Worm (Caenorhabditis elegans) whole organism, young adult: Measurements from ENCODE around the gene F45E1.2.

Experiments
- ZK185.1 ChIP-seq: sonication (generic microtip); optimal IDR thresholded peaks from 2 replicates; lab custom pipeline; 2016; ENCODE audit warnings: mild to moderate bottlenecking, missing genetic modification characterization, missing compliant biosample characterization; ENCODE audit not compliant: poor library complexity, severe bottlenecking
- hlh-26 ChIP-seq: fragments of 200-800 bp; sonication (Bioruptor generic); conservative IDR thresholded peaks from 2 replicates; pipeline ENCODE4 v1.3.6; 2022; ENCODE audit warnings: missing genetic modification reagents, missing genetic modification characterization, missing compliant biosample characterization
- mcd-1 ChIP-seq: fragments of 200-800 bp; sonication (Bioruptor generic); IDR thresholded peaks from 2 replicates; pipeline ENCODE4 v1.3.6; 2022; ENCODE audit warnings: missing genetic modification reagents, missing genetic modification characterization, missing compliant biosample characterization
- tlf-1 ChIP-seq: fragments of 200-800 bp; sonication (Bioruptor generic); optimal IDR thresholded peaks from 2 replicates; lab custom pipeline; 2018; ENCODE audit warnings: mild to moderate bottlenecking, missing genetic modification characterization, missing compliant biosample characterization

- TF ChIP-seq tlf-1, result no peak
- TF ChIP-seq mcd-1 (GFP tag; lab: Robert Waterston, UW), result no peak
- no peak for TF ChIP-seq hlh-26 (GFP tag; lab: Robert Waterston, UW)
- TF ChIP-seq ZK185.1, result no peak
Observed at ce11 chrX:8010652-8011051, 7.1 kb downstream of the F45E1.2 start.
